Worm (Caenorhabditis elegans): ENCODE data around the gene lin-52.

The lin-52 gene

DNA sequence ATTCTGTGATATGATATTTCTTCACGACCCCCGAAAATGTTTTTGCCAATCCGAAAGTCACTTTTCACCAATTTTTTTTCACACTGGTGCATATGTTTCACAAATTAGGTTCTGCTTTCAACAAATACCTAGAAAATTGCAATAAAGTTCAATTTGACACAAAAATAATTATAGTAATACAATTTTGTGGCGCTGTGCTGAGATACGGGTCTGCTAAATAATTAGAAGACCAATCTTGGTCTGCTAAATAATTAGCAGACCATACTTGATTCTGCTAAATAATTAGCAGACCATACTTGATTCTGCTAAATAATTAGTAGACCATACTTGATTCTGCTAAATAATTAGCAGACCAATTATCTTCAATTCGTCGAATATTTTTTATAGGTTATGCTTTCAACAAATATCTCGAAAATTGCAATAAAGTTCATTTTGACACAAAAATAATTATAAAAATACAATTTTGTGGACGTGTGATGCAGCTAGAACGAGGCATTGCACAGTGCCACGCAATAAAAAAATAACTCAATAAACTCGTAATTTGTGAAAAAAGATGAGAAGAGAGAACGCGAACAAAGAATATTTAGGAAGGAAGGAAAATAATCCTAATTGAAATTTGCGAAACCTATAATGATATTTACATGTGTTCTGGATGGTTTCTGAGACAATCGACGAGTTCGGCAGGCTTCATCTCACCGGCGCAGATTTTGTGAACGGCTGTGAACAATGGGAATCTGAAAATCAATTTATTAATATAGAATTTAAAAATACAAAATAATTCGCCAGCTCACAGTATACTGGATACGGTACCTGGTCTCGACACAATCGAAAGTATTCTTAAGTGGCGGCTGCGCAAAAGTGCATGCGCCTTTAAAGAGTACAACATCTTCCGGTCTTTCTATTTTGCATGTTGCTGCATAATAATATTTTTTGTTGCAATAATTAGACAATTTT is 29.4 kb upstream of the lin-52 start:
- TF ChIP-seq pat-9 (tag; optimal IDR thresholded peaks at IDR 0.05) (no peak), lin-11 (tag; optimal IDR thresholded peaks at IDR 0.05) (no peak), ceh-6 (GFP tag; optimal IDR thresholded peaks at IDR 0.05) (no peak), fkh-10 (GFP tag; optimal IDR thresholded peaks at IDR 0.05) (no peak)

DNA sequence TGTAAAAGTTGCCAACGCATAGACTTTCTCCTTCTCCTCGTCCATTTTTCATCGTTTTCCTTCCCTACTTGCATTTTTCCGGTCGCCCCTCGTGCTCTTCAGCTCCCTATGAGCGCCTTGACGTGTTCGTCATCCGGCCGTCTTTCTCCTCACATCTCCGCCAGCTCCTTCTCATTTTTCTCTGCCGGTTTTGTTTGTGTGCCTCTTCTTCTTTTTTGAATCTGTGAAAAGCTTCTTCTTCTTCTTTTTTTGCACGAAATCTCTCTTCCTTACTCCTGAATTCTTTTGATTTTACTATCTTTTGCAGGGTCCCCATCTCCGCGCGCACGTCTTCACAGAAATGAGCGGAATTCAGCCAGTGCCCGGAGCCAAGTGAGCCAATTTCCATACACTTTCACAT is 27.0 kb upstream of the lin-52 start, which contains the start of gene K11H3.3:
Gene K11H3.3 (plus strand): TSS at position 308 of the 400 bp plus-strand sequence.
- TF ChIP-seq ceh-22 (tag; optimal IDR thresholded peaks at IDR 0.05) = no peak

- TF ChIP-seq hlh-15 (tag; optimal IDR thresholded peaks at IDR 0.05) (no peak), dmd-4 (tag; optimal IDR thresholded peaks at IDR 0.05; ENCODE audit: borderline replicate concordance) (no peak), odd-2 (tag; optimal IDR thresholded peaks at IDR 0.05) (no peak), hlh-6 (tag; optimal IDR thresholded peaks at IDR 0.05) (no peak), ets-4 (tag; optimal IDR thresholded peaks at IDR 0.05) (no peak), K02D7.2 (tag; optimal IDR thresholded peaks at IDR 0.05) (no peak), ztf-16 (tag; optimal IDR thresholded peaks at IDR 0.05) (no peak), C08G9.2 (tag; optimal IDR thresholded peaks at IDR 0.05) (no peak), K09A11.1 (tag; optimal IDR thresholded peaks at IDR 0.05; ENCODE audit: insufficient read depth) (no peak), fax-1 (tag; optimal IDR thresholded peaks at IDR 0.05) (no peak), gmeb-2 (tag; optimal IDR thresholded peaks at IDR 0.05) (no peak), ceh-18 (tag; optimal IDR thresholded peaks at IDR 0.05) (no peak), tbx-2 (tag; optimal IDR thresholded peaks at IDR 0.05) (no peak), ref-2 (tag; optimal IDR thresholded peaks at IDR 0.05) (no peak), ceh-22 (tag; optimal IDR thresholded peaks at IDR 0.05) (no peak), ceh-34 (tag; optimal IDR thresholded peaks at IDR 0.05) (no peak), unc-42 (tag; optimal IDR thresholded peaks at IDR 0.05) (no peak), ceh-2 (tag; optimal IDR thresholded peaks at IDR 0.05) (no peak)
Measured at ce11 chrIII:9850877-9851276, 26.3 kb upstream of the lin-52 start.

- TF ChIP-seq madf-2 (tag; optimal IDR thresholded peaks at IDR 0.05) (no peak), ets-4 (tag; optimal IDR thresholded peaks at IDR 0.05) (no peak), K09A11.1 (tag; optimal IDR thresholded peaks at IDR 0.05; ENCODE audit: insufficient read depth) (no peak), pros-1 (tag; optimal IDR thresholded peaks at IDR 0.05) (no peak), hlh-15 (tag; optimal IDR thresholded peaks at IDR 0.05) (no peak), unc-55 (GFP tag; optimal IDR thresholded peaks at IDR 0.05) (no peak), ceh-18 (tag; optimal IDR thresholded peaks at IDR 0.05) (no peak), pqm-1 (tag; optimal IDR thresholded peaks at IDR 0.05) (no peak), lin-11 (tag; optimal IDR thresholded peaks at IDR 0.05) (no peak), sox-2 (GFP tag; IDR thresholded peaks at IDR 0.05) (no peak), elt-4 (tag; optimal IDR thresholded peaks at IDR 0.05) (no peak), npax-4 (tag; optimal IDR thresholded peaks at IDR 0.05) (no peak), eyg-1 (tag; optimal IDR thresholded peaks at IDR 0.05) (no peak), pax-1 (tag; optimal IDR thresholded peaks at IDR 0.05) (no peak), ttx-3 (tag; optimal IDR thresholded peaks at IDR 0.05) (no peak), che-1 (tag; optimal IDR thresholded peaks at IDR 0.05) (no peak), pha-4 (tag; optimal IDR thresholded peaks at IDR 0.05) (no peak), ceh-48 (tag; optimal IDR thresholded peaks at IDR 0.05) (no peak), ceh-30 (tag; optimal IDR thresholded peaks at IDR 0.05) (no peak), tbx-2 (tag; optimal IDR thresholded peaks at IDR 0.05) (no peak)
Measured at ce11 chrIII:9849950-9850349, 25.4 kb upstream of the lin-52 start.

Measured in whole organism, late embryonic.